Fruit fly (Drosophila melanogaster) whole organism, embryonic: ENCODE results near the gene CG13690.

Experiments used
- Adf1 ChIP-seq: fragments of 200-800 bp; sonication (Bioruptor generic); IDR thresholded peaks from 2 replicates; pipeline ENCODE4 v1.3.6; 2022; ENCODE audit warnings: missing biosample characterization, missing genetic modification characterization
- Asciz ChIP-seq: fragments of 200-800 bp; sonication (Bioruptor generic); optimal IDR thresholded peaks from 2 replicates; lab custom pipeline; 2017; ENCODE audit warnings: missing biosample characterization, mild to moderate bottlenecking, missing genetic modification characterization, missing genetic modification reagents
- Awh ChIP-seq: fragments of 200-800 bp; sonication (Bioruptor generic); IDR thresholded peaks from 2 replicates; pipeline ENCODE4, ENCODE4 v1.3.6; 2022; ENCODE audit warnings: missing biosample characterization, missing genetic modification characterization
- CG1024 ChIP-seq: fragments of 200-800 bp; sonication (Bioruptor generic); IDR thresholded peaks from 2 replicates; pipeline ENCODE4 v1.3.6; 2022; ENCODE audit warnings: missing biosample characterization, missing genetic modification characterization
- CG10654 ChIP-seq: fragments of 200-800 bp; sonication (Bioruptor generic); optimal IDR thresholded peaks from 2 replicates; lab custom pipeline; 2016; ENCODE audit warnings: missing biosample characterization, missing genetic modification characterization
- CG11247 ChIP-seq: fragments of 200-800 bp; sonication (Bioruptor generic); IDR thresholded peaks from 2 replicates; pipeline ENCODE4 v1.3.6; 2022; ENCODE audit warnings: missing biosample characterization, missing genetic modification characterization
- CG11696 ChIP-seq: fragments of 200-800 bp; sonication (Bioruptor generic); IDR thresholded peaks from 2 replicates; pipeline ENCODE4 v1.3.6; 2022; ENCODE audit warnings: missing biosample characterization, missing genetic modification characterization
- CG14710 ChIP-seq: fragments of 200-800 bp; sonication (Bioruptor generic); optimal IDR thresholded peaks from 3 replicates; lab custom pipeline; 2019; ENCODE audit warnings: missing biosample characterization, mild to moderate bottlenecking, missing genetic modification characterization, moderate library complexity
- CG17385 ChIP-seq: fragments of 200-800 bp; sonication (Bioruptor generic); optimal IDR thresholded peaks from 3 replicates; lab custom pipeline; 2018; ENCODE audit warnings: missing biosample characterization, mild to moderate bottlenecking, missing genetic modification characterization
- CG1792 ChIP-seq: fragments of 200-800 bp; sonication (Bioruptor generic); optimal IDR thresholded peaks from 2 replicates; lab custom pipeline; 2016; ENCODE audit warnings: missing biosample characterization, missing genetic modification characterization
- CG18619 ChIP-seq: fragments of 200-800 bp; sonication (Bioruptor generic); optimal IDR thresholded peaks from 3 replicates; lab custom pipeline; 2017; ENCODE audit warnings: missing biosample characterization, mild to moderate bottlenecking, missing genetic modification characterization
- CG32767 ChIP-seq: fragments of 200-800 bp; sonication (Bioruptor generic); IDR thresholded peaks from 2 replicates; pipeline ENCODE4 v1.3.6; 2022; ENCODE audit warnings: missing biosample characterization, missing genetic modification characterization
- CG42726 ChIP-seq: fragments of 200-800 bp; sonication (Bioruptor generic); IDR thresholded peaks from 2 replicates; pipeline ENCODE4 v1.3.6; 2022; ENCODE audit warnings: missing biosample characterization, missing genetic modification characterization; ENCODE audit not compliant: partially characterized antibody
- CG7839 ChIP-seq: fragments of 200-800 bp; sonication (Bioruptor generic); optimal IDR thresholded peaks from 3 replicates; lab custom pipeline; 2018; ENCODE audit warnings: missing biosample characterization, mild to moderate bottlenecking, missing genetic modification characterization, moderate library complexity
- CG8765 ChIP-seq: fragments of 200-800 bp; sonication (Bioruptor generic); IDR thresholded peaks from 2 replicates; pipeline ENCODE4 v1.3.6; 2022; ENCODE audit warnings: missing biosample characterization, missing genetic modification characterization
- CG8944 ChIP-seq: fragments of 200-800 bp; sonication (Bioruptor generic); optimal IDR thresholded peaks from 3 replicates; lab custom pipeline; 2016; ENCODE audit warnings: missing biosample characterization, missing genetic modification characterization
- CTCF ChIP-seq: fragments of 200-800 bp; sonication (Bioruptor generic); optimal IDR thresholded peaks from 2 replicates; lab custom pipeline; 2017; ENCODE audit warnings: missing biosample characterization, mild to moderate bottlenecking, missing genetic modification characterization, moderate library complexity
- D19A ChIP-seq: fragments of 200-800 bp; optimal IDR thresholded peaks from 3 replicates; lab custom pipeline; 2019; ENCODE audit warnings: missing biosample characterization, mild to moderate bottlenecking, missing genetic modification characterization, moderate library complexity
- Dad ChIP-seq: fragments of 200-800 bp; sonication (Bioruptor generic); optimal IDR thresholded peaks from 3 replicates; lab custom pipeline; 2016; ENCODE audit warnings: missing biosample characterization, missing genetic modification characterization
- Deaf1 ChIP-seq: fragments of 200-800 bp; optimal IDR thresholded peaks from 3 replicates; lab custom pipeline; 2019; ENCODE audit warnings: missing biosample characterization, mild to moderate bottlenecking, missing genetic modification characterization, moderate library complexity
- Dip3 ChIP-seq: fragments of 200-800 bp; sonication (Bioruptor generic); optimal IDR thresholded peaks from 3 replicates; lab custom pipeline; 2016; ENCODE audit warnings: missing biosample characterization, missing genetic modification characterization
- Ets97D ChIP-seq: fragments of 200-800 bp; sonication (Bioruptor generic); optimal IDR thresholded peaks from 3 replicates; lab custom pipeline; 2016; ENCODE audit warnings: missing biosample characterization, missing genetic modification characterization
- Hsf ChIP-seq: fragments of 200-800 bp; sonication (Bioruptor generic); optimal IDR thresholded peaks from 3 replicates; lab custom pipeline; 2016; ENCODE audit warnings: missing biosample characterization, missing genetic modification characterization
- MTF-1 ChIP-seq: fragments of 200-800 bp; sonication (Bioruptor generic); optimal IDR thresholded peaks from 2 replicates; lab custom pipeline; 2018; ENCODE audit warnings: missing biosample characterization, mild to moderate bottlenecking, missing genetic modification characterization, borderline replicate concordance
- Max ChIP-seq: fragments of 200-800 bp; sonication (Bioruptor generic); optimal IDR thresholded peaks from 2 replicates; lab custom pipeline; 2016; ENCODE audit warnings: missing biosample characterization, mild to moderate bottlenecking, missing genetic modification characterization
- Mes4 ChIP-seq: fragments of 200-800 bp; sonication (Bioruptor generic); optimal IDR thresholded peaks from 2 replicates; lab custom pipeline; 2016; ENCODE audit warnings: missing biosample characterization, missing genetic modification characterization
- Mrtf ChIP-seq: fragments of 200-800 bp; sonication (Bioruptor generic); IDR thresholded peaks from 3 replicates; pipeline ENCODE4 v1.3.6; 2022; ENCODE audit warnings: missing biosample characterization, missing genetic modification characterization
- Poxn ChIP-seq: fragments of 200-800 bp; sonication (Bioruptor generic); IDR thresholded peaks from 2 replicates; pipeline ENCODE4 v1.3.6; 2022; ENCODE audit warnings: missing biosample characterization, missing genetic modification characterization
- Side ChIP-seq: fragments of 200-800 bp; sonication (Bioruptor generic); optimal IDR thresholded peaks from 2 replicates; lab custom pipeline; 2016; ENCODE audit warnings: missing biosample characterization, missing genetic modification characterization
- Sry-β ChIP-seq: fragments of 200-800 bp; sonication (Bioruptor generic); optimal IDR thresholded peaks from 2 replicates; lab custom pipeline; 2018; ENCODE audit warnings: missing biosample characterization, mild to moderate bottlenecking, missing genetic modification characterization, moderate library complexity
- Ssrp ChIP-seq: fragments of 200-800 bp; sonication (Bioruptor generic); optimal IDR thresholded peaks from 2 replicates; lab custom pipeline; 2018; ENCODE audit warnings: missing biosample characterization, mild to moderate bottlenecking, missing genetic modification characterization, moderate library complexity
- YL-1 ChIP-seq: fragments of 200-800 bp; sonication (Bioruptor generic); optimal IDR thresholded peaks from 3 replicates; lab custom pipeline; 2017; ENCODE audit warnings: missing biosample characterization, mild to moderate bottlenecking, missing genetic modification characterization
- aop ChIP-seq: fragments of 200-800 bp; sonication (Bioruptor generic); IDR thresholded peaks from 2 replicates; pipeline ENCODE4 v1.3.6; 2022; ENCODE audit warnings: missing biosample characterization, missing genetic modification characterization
- bab2 ChIP-seq: fragments of 200-800 bp; sonication (Bioruptor generic); optimal IDR thresholded peaks from 2 replicates; lab custom pipeline; 2016; ENCODE audit warnings: missing biosample characterization, missing genetic modification characterization
- cad ChIP-seq: fragments of >200 bp; optimal IDR thresholded peaks from 2 replicates; lab custom pipeline; 2017; ENCODE audit warnings: missing biosample characterization, missing genetic modification characterization
- da ChIP-seq: fragments of 200-800 bp; sonication (Bioruptor generic); optimal IDR thresholded peaks from 2 replicates; lab custom pipeline; 2016; ENCODE audit warnings: missing biosample characterization, missing genetic modification characterization
- inv ChIP-seq: fragments of 200-800 bp; sonication (Bioruptor generic); IDR thresholded peaks from 2 replicates; pipeline ENCODE4 v1.3.6; 2022; ENCODE audit warnings: missing biosample characterization, missing genetic modification characterization; ENCODE audit not compliant: partially characterized antibody
- jing ChIP-seq: fragments of 200-800 bp; sonication (Bioruptor generic); optimal IDR thresholded peaks from 2 replicates; lab custom pipeline; 2018; ENCODE audit warnings: missing biosample characterization, mild to moderate bottlenecking, missing genetic modification characterization
- ken ChIP-seq: fragments of 200-800 bp; sonication (Bioruptor generic); IDR thresholded peaks from 3 replicates; pipeline ENCODE4 v1.3.6; 2022; ENCODE audit warnings: missing biosample characterization, missing genetic modification characterization
- pnt ChIP-seq: fragments of 200-800 bp; sonication (Bioruptor generic); optimal IDR thresholded peaks from 3 replicates; lab custom pipeline; 2016; ENCODE audit warnings: missing biosample characterization, missing genetic modification characterization
- pum ChIP-seq: fragments of 200-800 bp; sonication (Bioruptor generic); optimal IDR thresholded peaks from 2 replicates; lab custom pipeline; 2016; ENCODE audit warnings: missing biosample characterization, missing genetic modification characterization
- row ChIP-seq: fragments of 200-800 bp; sonication (Bioruptor generic); IDR thresholded peaks from 3 replicates; pipeline ENCODE4 v1.3.6; 2022; ENCODE audit warnings: missing biosample characterization, missing genetic modification characterization
- sens-2 ChIP-seq: fragments of 200-800 bp; sonication (Bioruptor generic); IDR thresholded peaks from 2 replicates; pipeline ENCODE4 v1.3.6; 2022; ENCODE audit warnings: missing biosample characterization, missing genetic modification characterization
- sisA ChIP-seq: fragments of 200-800 bp; sonication (Bioruptor generic); IDR thresholded peaks from 2 replicates; pipeline ENCODE4 v1.3.6; 2022; ENCODE audit warnings: missing biosample characterization, missing genetic modification characterization
- slp2 ChIP-seq: fragments of 200-800 bp; sonication (Bioruptor generic); optimal IDR thresholded peaks from 2 replicates; lab custom pipeline; 2016; ENCODE audit warnings: missing biosample characterization, missing genetic modification characterization
- stwl ChIP-seq: fragments of 200-800 bp; sonication (Bioruptor generic); optimal IDR thresholded peaks from 3 replicates; lab custom pipeline; 2018; ENCODE audit warnings: missing biosample characterization, mild to moderate bottlenecking, missing genetic modification characterization, moderate library complexity
- tio ChIP-seq: fragments of 200-800 bp; sonication (Bioruptor generic); optimal IDR thresholded peaks from 2 replicates; lab custom pipeline; 2017; ENCODE audit warnings: missing biosample characterization, missing genetic modification characterization, inconsistent platforms
- trh ChIP-seq: fragments of 200-800 bp; sonication (Bioruptor generic); optimal IDR thresholded peaks from 2 replicates; lab custom pipeline; 2016; ENCODE audit warnings: missing biosample characterization, missing genetic modification characterization
- yki ChIP-seq: fragments of >200 bp; optimal IDR thresholded peaks from 3 replicates; lab custom pipeline; 2018
- zf30C ChIP-seq: fragments of 200-800 bp; sonication (Bioruptor generic); optimal IDR thresholded peaks from 3 replicates; lab custom pipeline; 2018; ENCODE audit warnings: missing biosample characterization, mild to moderate bottlenecking, missing genetic modification characterization
- zfh1 ChIP-seq: fragments of 200-800 bp; sonication (Bioruptor generic); IDR thresholded peaks from 3 replicates; pipeline ENCODE4 v1.3.6; 2022; ENCODE audit warnings: missing biosample characterization, missing genetic modification characterization

Gene CG13690

DNA sequence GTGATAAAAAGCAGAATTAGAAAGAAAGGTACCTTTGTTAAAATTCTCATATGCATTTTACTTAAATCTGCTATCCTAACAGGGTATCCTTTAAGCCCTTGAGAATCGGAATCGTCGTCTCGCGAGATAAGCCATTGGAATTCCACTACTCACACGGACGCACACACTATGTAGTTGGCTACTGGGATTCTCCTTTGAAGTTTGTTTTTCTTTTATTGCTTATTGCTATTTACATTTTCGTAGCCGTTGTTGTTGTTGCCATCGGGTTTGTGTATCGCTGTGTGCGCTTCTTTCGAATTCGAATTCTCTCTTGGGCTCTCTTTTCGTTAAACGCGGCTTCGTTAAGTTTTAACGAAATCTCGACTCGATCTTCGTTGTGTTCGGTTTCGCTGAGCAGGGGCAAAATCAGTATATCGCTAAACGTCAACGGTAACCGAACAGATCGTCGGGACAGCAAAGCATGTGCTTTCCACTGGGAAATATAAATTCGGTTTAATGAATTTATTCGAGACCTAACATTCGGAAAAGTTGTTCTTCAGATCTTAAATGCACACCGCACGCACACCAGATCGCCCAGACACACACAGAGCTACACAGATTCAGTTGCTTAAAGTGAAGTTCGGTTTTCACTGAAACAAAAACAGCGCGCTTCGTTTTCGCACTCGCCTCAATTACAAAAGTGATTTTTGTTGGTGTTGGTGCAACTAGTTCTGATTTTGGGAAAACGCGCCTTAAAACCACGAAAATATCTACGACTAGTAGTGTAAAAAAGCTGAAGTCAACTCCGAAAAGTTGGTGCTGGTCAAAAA lies 11.6 kb upstream of the CG13690 start, which contains the start of gene ex (continued):
- TF ChIP-seq stwl (tag; lab: Kevin White, UChicago) (no peak), bab2 (GFP tag; lab: Kevin White, UChicago) (peak; percentile 57), zfh1 (GFP tag; lab: Robert Waterston, UW) (no peak; the same call in 2 of the 3 replicates), Dad (GFP tag; lab: Kevin White, UChicago) (no peak), Awh (GFP tag; lab: Robert Waterston, UW) (peak; percentile 64; the same call in 1 of the 2 replicates), zf30C (GFP tag; lab: Kevin White, UChicago) (peak; percentile 17), aop (no peak), CG8944 (GFP tag; lab: Kevin White, UChicago) (no peak), CG32767 (GFP tag; lab: Robert Waterston, UW) (peak; percentile 45; the same call in 1 of the 2 replicates), CG10654 (GFP tag; lab: Kevin White, UChicago) (peak; percentile 9), CG18619 (GFP tag; lab: Kevin White, UChicago) (peak; percentile 68), Mes4 (GFP tag; lab: Kevin White, UChicago) (peak; percentile 31), Deaf1 (tag; lab: Kevin White, UChicago) (peak; percentile 62), tio (GFP tag; lab: Kevin White, UChicago) (no peak), Adf1 (GFP tag; lab: Robert Waterston, UW) (no peak; the same call in 1 of the 2 replicates), Dip3 (no peak), CG8765 (GFP tag; lab: Robert Waterston, UW) (no peak), CG17385 (peak; percentile 52), Poxn (GFP tag; lab: Robert Waterston, UW) (no peak), D19A (peak; percentile 30), Sry-β (GFP tag; lab: Kevin White, UChicago) (peak; percentile 5), trh (GFP tag; lab: Kevin White, UChicago) (no peak), Side (GFP tag; lab: Kevin White, UChicago) (peak; percentile 25), CG11247 (no peak), row (no peak; the same call in 2 of the 3 replicates), pnt (GFP tag; lab: Kevin White, UChicago) (peak; percentile 9), jing (no peak), cad (GFP tag; lab: Kevin White, UChicago) (peak; percentile 61), inv (GFP tag; lab: Robert Waterston, UW) (no peak), CG7839 (tag; lab: Kevin White, UChicago) (peak; percentile 25), YL-1 (GFP tag; lab: Kevin White, UChicago) (peak; percentile 35), pum (GFP tag; lab: Kevin White, UChicago) (no peak), CG11696 (peak; percentile 17; the same call in 1 of the 2 replicates), CG14710 (peak; percentile 48), Mrtf (no peak), MTF-1 (GFP tag; lab: Kevin White, UChicago) (peak; percentile 79), Ssrp (tag; lab: Kevin White, UChicago) (no peak), da (GFP tag; lab: Kevin White, UChicago) (no peak), Hsf (GFP tag; lab: Kevin White, UChicago) (peak; percentile 21), CG1024 (GFP tag; lab: Robert Waterston, UW) (no peak), ken (GFP tag; lab: Robert Waterston, UW) (0 out of 3 replicates have a peak, but pooled peaks have one; percentile 44), sisA (no peak), CG42726 (GFP tag; lab: Robert Waterston, UW) (peak; percentile 38; the same call in 1 of the 2 replicates), Ets97D (GFP tag; lab: Kevin White, UChicago) (no peak), slp2 (no peak), Asciz (GFP tag; lab: Kevin White, UChicago) (peak; percentile 89), Max (GFP tag; lab: Kevin White, UChicago) (no peak), sens-2 (no peak), CG1792 (GFP tag; lab: Kevin White, UChicago) (peak; percentile 69), CTCF (GFP tag; lab: Kevin White, UChicago) (peak; percentile 3), yki (no peak)
